Worm (Caenorhabditis elegans) whole organism, mixed stage, embryonic: ENCODE results near the gene T14B4.3.
"Not testable (repeated sequence)": the region's sequence is repeated elsewhere in the genome, so short reads cannot be mapped to it uniquely, and the experiment has no call there.

Source experiments
- elt-1 ChIP-seq: sonication (generic microtip); optimal IDR thresholded peaks from 2 replicates; lab custom pipeline; 2017; ENCODE audit warnings: missing genetic modification characterization, mild to moderate bottlenecking, missing compliant biosample characterization, antibody characterized with exemption, moderate library complexity, borderline replicate concordance; ENCODE audit not compliant: insufficient read depth
- mab-5 ChIP-seq: fragments of 150-350 bp; optimal IDR thresholded peaks from 2 replicates; lab custom pipeline; 2014; ENCODE audit warnings: missing biosample characterization, missing genetic modification characterization
- mls-2 ChIP-seq: sonication (generic microtip); optimal IDR thresholded peaks from 2 replicates; lab custom pipeline; 2016; ENCODE audit warnings: mild to moderate bottlenecking, missing genetic modification characterization, moderate library complexity, missing compliant biosample characterization
- nhr-28 ChIP-seq: fragments of 150-350 bp; optimal IDR thresholded peaks from 2 replicates; lab custom pipeline; 2014; ENCODE audit warnings: missing biosample characterization, missing genetic modification characterization

DNA sequence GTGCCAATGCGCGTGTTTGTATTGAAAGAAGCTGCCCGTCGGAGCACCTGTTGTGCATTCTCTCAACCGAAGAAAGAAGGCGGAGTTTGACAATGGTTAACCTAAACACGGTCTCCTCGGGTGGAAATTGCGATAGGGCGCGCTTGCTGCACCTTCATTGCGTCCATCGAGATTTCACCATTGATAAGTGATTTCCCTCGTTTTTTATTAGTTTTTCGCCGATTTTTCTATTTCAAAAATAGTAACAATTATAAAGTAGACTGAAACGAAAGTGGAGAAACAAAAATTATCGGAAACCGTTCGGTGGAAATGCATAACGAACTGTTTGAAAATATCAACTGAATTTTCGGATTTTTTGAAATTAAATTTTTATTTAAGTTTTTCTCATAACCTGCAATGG is 40.3 kb downstream of the T14B4.3 start, which contains the start of gene agr-1:
- TF ChIP-seq elt-1, nhr-28, mab-5, mls-2 (tag; lab: Kevin White, UChicago): not testable (repeated sequence)
